Worm (Caenorhabditis elegans) whole organism, L1 larva: ENCODE results near the gene C16D9.9.

Experiments
- C04F5.9 ChIP-seq: sonication (generic microtip); optimal IDR thresholded peaks from 2 replicates; lab custom pipeline; 2016; ENCODE audit warnings: missing genetic modification characterization, missing compliant biosample characterization
- ama-1 ChIP-seq: fragments of 150-350 bp; optimal IDR thresholded peaks from 2 replicates; lab custom pipeline; 2014
- blmp-1 ChIP-seq: fragments of 150-350 bp; optimal IDR thresholded peaks from 2 replicates; lab custom pipeline; 2014; ENCODE audit warnings: missing biosample characterization, missing genetic modification characterization
- ceh-88 ChIP-seq: fragments of 200-800 bp; sonication (Bioruptor generic); IDR thresholded peaks from 2 replicates; pipeline ENCODE4 v1.3.6; 2022; ENCODE audit warnings: missing genetic modification characterization, missing compliant biosample characterization
- ceh-90 ChIP-seq: sonication (generic microtip); optimal IDR thresholded peaks from 2 replicates; lab custom pipeline; 2016; ENCODE audit warnings: missing genetic modification characterization, missing compliant biosample characterization
- dpl-1 ChIP-seq, 3 experiments: fragments of 150-350 bp in 2 of 3; sonication (generic microtip) in 1 of 3; optimal IDR thresholded peaks; 2 replicates each; lab custom pipeline; 2014 to 2017; ENCODE audit warnings: missing biosample characterization in 3 of 3, missing genetic modification characterization in 3 of 3, missing genetic modification reagents in 3 of 3
- efl-1 ChIP-seq, 4 experiments: fragments of 150-350 bp; optimal IDR thresholded peaks in 3 of 4; peaks in 1 of 4; 1 replicate in 1 of 4; 2 replicates in 3 of 4; lab custom pipeline; 2014; ENCODE audit warnings: missing biosample characterization in 2 of 4, missing genetic modification characterization in 2 of 4, missing genetic modification reagents in 2 of 4
- efl-3 ChIP-seq: fragments of 200-800 bp; sonication (Bioruptor generic); optimal IDR thresholded peaks from 2 replicates; lab custom pipeline; 2018; ENCODE audit warnings: mild to moderate bottlenecking, missing genetic modification characterization, missing compliant biosample characterization
- elt-3 ChIP-seq, 6 experiments: fragments of 150-350 bp in 1 of 6; sonication (generic microtip); optimal IDR thresholded peaks; 2 replicates each; lab custom pipeline; 2017 to 2018; ENCODE audit warnings: missing biosample characterization in 6 of 6, missing genetic modification characterization in 6 of 6, inconsistent platforms in 1 of 6
- ets-5 ChIP-seq: fragments of 200-800 bp; sonication (Bioruptor generic); IDR thresholded peaks from 2 replicates; pipeline ENCODE4 v1.3.6; 2022; ENCODE audit warnings: missing genetic modification characterization, missing compliant biosample characterization
- fkh-10 ChIP-seq: sonication (generic microtip); optimal IDR thresholded peaks from 2 replicates; lab custom pipeline; 2017; ENCODE audit warnings: missing biosample characterization, missing genetic modification reagents, missing genetic modification characterization
- fkh-8 ChIP-seq: sonication (generic microtip); optimal IDR thresholded peaks from 2 replicates; lab custom pipeline; 2016; ENCODE audit warnings: mild to moderate bottlenecking, missing genetic modification characterization, missing compliant biosample characterization
- fos-1 ChIP-seq: fragments of 150-350 bp; optimal IDR thresholded peaks from 2 replicates; lab custom pipeline; 2014; ENCODE audit warnings: missing biosample characterization, missing genetic modification characterization
- grh-1 ChIP-seq: fragments of 200-800 bp; sonication (Bioruptor generic); IDR thresholded peaks from 2 replicates; pipeline ENCODE4 v1.3.6; 2022; ENCODE audit warnings: missing genetic modification reagents, missing genetic modification characterization, missing compliant biosample characterization
- hlh-17 ChIP-seq: fragments of 200-800 bp; sonication (Bioruptor generic); optimal IDR thresholded peaks from 2 replicates; lab custom pipeline; 2018; ENCODE audit warnings: missing genetic modification characterization, mild to moderate bottlenecking, missing compliant biosample characterization, moderate library complexity, borderline replicate concordance
- hlh-4 ChIP-seq: sonication (generic microtip); optimal IDR thresholded peaks from 2 replicates; lab custom pipeline; 2016; ENCODE audit warnings: mild to moderate bottlenecking, missing genetic modification characterization, missing compliant biosample characterization
- isw-1 ChIP-seq: fragments of 200-800 bp; sonication (Bioruptor generic); IDR thresholded peaks from 2 replicates; pipeline ENCODE4 v1.3.6; 2022; ENCODE audit warnings: missing genetic modification characterization, missing compliant biosample characterization
- jun-1 ChIP-seq: fragments of 150-350 bp; optimal IDR thresholded peaks from 2 replicates; lab custom pipeline; 2014; ENCODE audit warnings: missing biosample characterization, missing genetic modification reagents, missing genetic modification characterization
- lin-13 ChIP-seq: fragments of 150-350 bp; optimal IDR thresholded peaks from 2 replicates; lab custom pipeline; 2014; ENCODE audit warnings: missing biosample characterization, missing genetic modification reagents, missing genetic modification characterization
- lin-15B ChIP-seq: fragments of 150-350 bp; sonication (generic microtip); optimal IDR thresholded peaks from 3 replicates; lab custom pipeline; 2014; ENCODE audit warnings: missing biosample characterization, missing genetic modification characterization
- lin-35 ChIP-seq, 2 experiments: fragments of 150-350 bp; optimal IDR thresholded peaks; 2 replicates each; lab custom pipeline; 2014; ENCODE audit warnings: missing biosample characterization in 2 of 2, missing genetic modification characterization in 2 of 2, missing genetic modification reagents in 2 of 2
- lin-39 ChIP-seq: fragments of 150-350 bp; optimal IDR thresholded peaks from 2 replicates; lab custom pipeline; 2014; ENCODE audit warnings: missing biosample characterization, missing genetic modification reagents, missing genetic modification characterization
- lsy-2 ChIP-seq, 2 experiments: fragments of 150-350 bp; optimal IDR thresholded peaks; 2 replicates each; lab custom pipeline; 2014; ENCODE audit warnings: missing biosample characterization in 2 of 2, missing genetic modification characterization in 2 of 2
- mab-9 ChIP-seq: fragments of 200-800 bp; sonication (Bioruptor generic); IDR thresholded peaks from 2 replicates; pipeline ENCODE4 v1.3.6; 2022; ENCODE audit warnings: missing genetic modification reagents, missing genetic modification characterization, missing compliant biosample characterization
- mef-2 ChIP-seq: fragments of 150-350 bp; optimal IDR thresholded peaks from 2 replicates; lab custom pipeline; 2014; ENCODE audit warnings: missing biosample characterization, missing genetic modification characterization
- nhr-19 ChIP-seq: fragments of 200-800 bp; sonication (Bioruptor generic); conservative IDR thresholded peaks from 2 replicates; pipeline ENCODE4 v1.3.6; 2022; ENCODE audit warnings: missing genetic modification characterization, missing compliant biosample characterization
- nhr-28 ChIP-seq: fragments of 150-350 bp; optimal IDR thresholded peaks from 2 replicates; lab custom pipeline; 2014; ENCODE audit warnings: missing biosample characterization, missing genetic modification characterization
- nhr-47 ChIP-seq: sonication (generic microtip); optimal IDR thresholded peaks from 2 replicates; lab custom pipeline; 2016; ENCODE audit warnings: mild to moderate bottlenecking, missing genetic modification characterization, moderate library complexity, missing compliant biosample characterization
- nhr-71 ChIP-seq: sonication (generic microtip); optimal IDR thresholded peaks from 2 replicates; lab custom pipeline; 2016; ENCODE audit warnings: mild to moderate bottlenecking, missing genetic modification characterization, moderate library complexity, missing compliant biosample characterization
- nhr-77 ChIP-seq: fragments of 150-350 bp; optimal IDR thresholded peaks from 2 replicates; lab custom pipeline; 2014; ENCODE audit warnings: missing biosample characterization, missing genetic modification characterization
- nhr-85 ChIP-seq: sonication (generic microtip); peaks from one replicate; lab custom pipeline; 2016; ENCODE audit warnings: missing genetic modification characterization, inconsistent platforms, missing compliant biosample characterization
- pag-3 ChIP-seq: sonication (generic microtip); optimal IDR thresholded peaks from 2 replicates; lab custom pipeline; 2017; ENCODE audit warnings: missing genetic modification characterization, mild to moderate bottlenecking, missing compliant biosample characterization, antibody characterized with exemption, borderline replicate concordance; ENCODE audit not compliant: insufficient read depth
- pax-3 ChIP-seq: fragments of 200-800 bp; sonication (Bioruptor generic); optimal IDR thresholded peaks from 2 replicates; lab custom pipeline; 2018; ENCODE audit warnings: mild to moderate bottlenecking, missing genetic modification characterization, moderate library complexity, missing compliant biosample characterization
- rnt-1 ChIP-seq: sonication (generic microtip); optimal IDR thresholded peaks from 2 replicates; lab custom pipeline; 2016; ENCODE audit warnings: mild to moderate bottlenecking, missing genetic modification characterization, moderate library complexity, missing compliant biosample characterization
- skn-1 ChIP-seq: fragments of 150-350 bp; optimal IDR thresholded peaks from 2 replicates; lab custom pipeline; 2014; ENCODE audit warnings: missing biosample characterization, missing genetic modification characterization
- snpc-4 ChIP-seq: fragments of 150-350 bp; optimal IDR thresholded peaks from 2 replicates; lab custom pipeline; 2014; ENCODE audit warnings: missing biosample characterization, missing genetic modification characterization
- snu-23 ChIP-seq: sonication (generic microtip); optimal IDR thresholded peaks from 2 replicates; lab custom pipeline; 2016; ENCODE audit warnings: missing genetic modification characterization, missing compliant biosample characterization
- tbx-2 ChIP-seq: sonication (generic microtip); optimal IDR thresholded peaks from 2 replicates; lab custom pipeline; 2016; ENCODE audit warnings: missing genetic modification characterization, missing compliant biosample characterization
- unc-62 ChIP-seq: fragments of 150-350 bp; optimal IDR thresholded peaks from 2 replicates; lab custom pipeline; 2014; ENCODE audit warnings: missing biosample characterization, missing genetic modification reagents, missing genetic modification characterization
- vab-15 ChIP-seq: sonication (generic microtip); optimal IDR thresholded peaks from 2 replicates; lab custom pipeline; 2017; ENCODE audit warnings: missing genotype, mild to moderate bottlenecking, missing genetic modification characterization, missing compliant biosample characterization
- zip-4 ChIP-seq: fragments of 200-800 bp; sonication (Bioruptor generic); optimal IDR thresholded peaks from 2 replicates; lab custom pipeline; 2018; ENCODE audit warnings: mild to moderate bottlenecking, missing genetic modification characterization, moderate library complexity, missing compliant biosample characterization
- ztf-11 ChIP-seq, 2 experiments: sonication (generic microtip); optimal IDR thresholded peaks; 2 replicates each; lab custom pipeline; 2016 to 2017; ENCODE audit warnings: missing genetic modification characterization in 2 of 2, missing biosample characterization in 1 of 2, missing compliant biosample characterization in 1 of 2
- ztf-4 ChIP-seq: fragments of 150-350 bp; optimal IDR thresholded peaks from 2 replicates; lab custom pipeline; 2014; ENCODE audit warnings: missing biosample characterization, missing genetic modification characterization

The C16D9.9 gene

ce11 chrV:8221083-8221538 is 42.9 kb upstream of the C16D9.9 start, which contains the start of the genes cogc-6 and air-1 (continued):
- peak; percentile 41 for TF ChIP-seq snpc-4 (tag; lab: Kevin White, UChicago)
- no peak for TF ChIP-seq skn-1 (tag; lab: Kevin White, UChicago)
- no peak for TF ChIP-seq nhr-28 (tag; lab: Kevin White, UChicago)
- TF ChIP-seq fkh-8 (tag; lab: Kevin White, UChicago) = no peak
- TF ChIP-seq hlh-17 (GFP tag; lab: Kevin White, UChicago) = no peak

- no peak for TF ChIP-seq elt-3 (tag; optimal IDR thresholded peaks at IDR 0.05; lab: Kevin White, UChicago)
- TF ChIP-seq vab-15 (tag; lab: Kevin White, UChicago) = no peak
- TF ChIP-seq blmp-1 (tag; lab: Kevin White, UChicago) = no peak
- TF ChIP-seq hlh-4 (tag; lab: Kevin White, UChicago) = no peak
- TF ChIP-seq C04F5.9 (tag; lab: Kevin White, UChicago) = no peak
Measured at ce11 chrV:8223417-8223816, 40.6 kb upstream of the C16D9.9 start.

- no peak for TF ChIP-seq efl-1 (optimal IDR thresholded peaks at IDR 0.05; lab: Kevin White, UChicago)
- peak in 1 of 2 experiments; percentile 36 for TF ChIP-seq efl-1 (GFP tag; optimal IDR thresholded peaks at IDR 0.05 in 1 of 2; lab: Kevin White, UChicago)
- TF ChIP-seq mef-2 (tag; lab: Kevin White, UChicago) = no peak
Measured at ce11 chrV:8224634-8225033, 39.4 kb upstream of the C16D9.9 start, which contains the start of gene pax-1. Gene pax-1 (plus strand): TSS chrV:8224934.

- TF ChIP-seq unc-62 (GFP tag; lab: Kevin White, UChicago) = no peak
- TF ChIP-seq fkh-8 (tag; lab: Kevin White, UChicago) = peak; percentile 43
Measured at ce11 chrV:8226812-8227211, 37.2 kb upstream of the C16D9.9 start, which contains the start of gene K07C11.10. Gene K07C11.10 (minus strand): TSS chrV:8226912.

- TF ChIP-seq efl-3 (GFP tag; lab: Kevin White, UChicago) (peak; percentile 45), pag-3 (no peak), ets-5 (GFP tag; lab: Robert Waterston, UW) (no peak), nhr-19 (GFP tag; lab: Robert Waterston, UW) (peak; percentile 93), fkh-10 (GFP tag; lab: Kevin White, UChicago) (no peak), ama-1 (lab: Kevin White, UChicago) (peak; percentile 94), lin-13 (GFP tag; lab: Kevin White, UChicago) (peak; percentile 71), ceh-90 (tag; lab: Kevin White, UChicago) (no peak), ztf-4 (peak; percentile 60), lin-15B (tag; lab: Kevin White, UChicago) (peak; percentile 42), snpc-4 (tag; lab: Kevin White, UChicago) (peak; percentile 99), fos-1 (peak; percentile 52), dpl-1 (GFP tag; optimal IDR thresholded peaks at IDR 0.05; lab: Kevin White, UChicago) (peak; percentile 46 to 67 (median 60)), tbx-2 (peak; percentile 84), nhr-77 (tag; lab: Kevin White, UChicago) (peak; percentile 84), ztf-11 (tag; optimal IDR thresholded peaks at IDR 0.05; lab: Kevin White, UChicago) (peak in 1 of 2 experiments; percentile 63), lin-39 (tag; lab: Kevin White, UChicago) (peak; percentile 58), pax-3 (peak; percentile 53), zip-4 (GFP tag; lab: Kevin White, UChicago) (peak; percentile 71), snu-23 (GFP tag; lab: Kevin White, UChicago) (peak; percentile 92), nhr-85 (tag; lab: Kevin White, UChicago) (peak; percentile 91), jun-1 (peak; percentile 73), mef-2 (tag; lab: Kevin White, UChicago) (no peak), rnt-1 (peak; percentile 95), nhr-47 (tag; lab: Kevin White, UChicago) (peak; percentile 90), isw-1 (GFP tag; lab: Robert Waterston, UW) (peak; percentile 34), ceh-88 (peak; percentile 63), unc-62 (GFP tag; lab: Kevin White, UChicago) (no peak), nhr-71 (tag; lab: Kevin White, UChicago) (peak; percentile 94), lin-35 (GFP tag; optimal IDR thresholded peaks at IDR 0.05; lab: Kevin White, UChicago) (peak; percentile 53 to 69), mab-9 (no peak), lsy-2 (tag; optimal IDR thresholded peaks at IDR 0.05; lab: Kevin White, UChicago) (peak; percentile 58 to 78), grh-1 (peak; percentile 86)
Measured at ce11 chrV:8228712-8229119, 35.3 kb upstream of the C16D9.9 start.
